Worm (Caenorhabditis elegans) whole organism, late embryonic: ENCODE results near the gene ddl-2.

Source experiments
- K02D7.2 ChIP-seq: sonication (generic microtip); optimal IDR thresholded peaks from 2 replicates; lab custom pipeline; 2017; ENCODE audit warnings: mild to moderate bottlenecking, missing genetic modification characterization, missing compliant biosample characterization
- ama-1 ChIP-seq: fragments of 150-350 bp; optimal IDR thresholded peaks from 2 replicates; lab custom pipeline; 2014
- ceh-24 ChIP-seq: sonication (generic microtip); optimal IDR thresholded peaks from 2 replicates; lab custom pipeline; 2016; ENCODE audit warnings: mild to moderate bottlenecking, missing genetic modification characterization, missing compliant biosample characterization
- ceh-9 ChIP-seq: sonication (generic microtip); optimal IDR thresholded peaks from 2 replicates; lab custom pipeline; 2016; ENCODE audit warnings: mild to moderate bottlenecking, missing genetic modification characterization, inconsistent platforms, missing compliant biosample characterization
- elt-2 ChIP-seq: sonication (generic microtip); optimal IDR thresholded peaks from 2 replicates; lab custom pipeline; 2016; ENCODE audit warnings: missing genetic modification reagents, missing genetic modification characterization, missing compliant biosample characterization
- fkh-10 ChIP-seq: fragments of 150-350 bp; optimal IDR thresholded peaks from 2 replicates; lab custom pipeline; 2014; ENCODE audit warnings: missing biosample characterization, missing genetic modification reagents, missing genetic modification characterization
- fkh-6 ChIP-seq: sonication (generic microtip); optimal IDR thresholded peaks from 2 replicates; lab custom pipeline; 2016; ENCODE audit warnings: missing genetic modification characterization, missing compliant biosample characterization
- nhr-11 ChIP-seq: fragments of 150-350 bp; optimal IDR thresholded peaks from 2 replicates; lab custom pipeline; 2014; ENCODE audit warnings: missing biosample characterization, missing genetic modification characterization
- pha-2 ChIP-seq: sonication (generic microtip); optimal IDR thresholded peaks from 2 replicates; lab custom pipeline; 2017; ENCODE audit warnings: mild to moderate bottlenecking, missing genetic modification characterization, missing compliant biosample characterization
- pha-4 ChIP-seq: fragments of 150-350 bp; optimal IDR thresholded peaks from 2 replicates; lab custom pipeline; 2018; ENCODE audit warnings: missing biosample characterization, missing genetic modification reagents, missing genetic modification characterization
- pqm-1 ChIP-seq: sonication (generic microtip); optimal IDR thresholded peaks from 2 replicates; lab custom pipeline; 2016; ENCODE audit warnings: missing genetic modification characterization, missing compliant biosample characterization
- tbx-2 ChIP-seq: sonication (generic microtip); optimal IDR thresholded peaks from 2 replicates; lab custom pipeline; 2016; ENCODE audit warnings: missing genetic modification characterization, missing compliant biosample characterization
- unc-55 ChIP-seq: sonication (generic microtip); optimal IDR thresholded peaks from 2 replicates; lab custom pipeline; 2017; ENCODE audit warnings: missing biosample characterization, missing genetic modification reagents, missing genetic modification characterization
- zip-5 ChIP-seq: sonication (generic microtip); optimal IDR thresholded peaks from 2 replicates; lab custom pipeline; 2016; ENCODE audit warnings: missing genetic modification characterization, missing compliant biosample characterization

- TF ChIP-seq ceh-9 (tag; lab: Kevin White, UChicago) (no peak), tbx-2 (tag; lab: Kevin White, UChicago) (no peak), unc-55 (no peak), fkh-10 (GFP tag; lab: Kevin White, UChicago) (no peak), pha-2 (tag; lab: Kevin White, UChicago) (no peak), elt-2 (tag; lab: Kevin White, UChicago) (no peak), pha-4 (tag; lab: Kevin White, UChicago) (no peak), ama-1 (lab: Kevin White, UChicago) (no peak), K02D7.2 (tag; lab: Kevin White, UChicago) (no peak), ceh-24 (tag; lab: Kevin White, UChicago) (no peak), nhr-11 (tag; lab: Kevin White, UChicago) (no peak), fkh-6 (tag; lab: Kevin White, UChicago) (no peak), zip-5 (tag; lab: Kevin White, UChicago) (no peak), pqm-1 (tag; lab: Kevin White, UChicago) (no peak)
These were observed 29.8 kb downstream of the ddl-2 start, which contains the start of gene sre-45 for ce11 chrII:13517600-13517999.
